Worm (Caenorhabditis elegans): Measurements from ENCODE around the gene snr-5.

DNA sequence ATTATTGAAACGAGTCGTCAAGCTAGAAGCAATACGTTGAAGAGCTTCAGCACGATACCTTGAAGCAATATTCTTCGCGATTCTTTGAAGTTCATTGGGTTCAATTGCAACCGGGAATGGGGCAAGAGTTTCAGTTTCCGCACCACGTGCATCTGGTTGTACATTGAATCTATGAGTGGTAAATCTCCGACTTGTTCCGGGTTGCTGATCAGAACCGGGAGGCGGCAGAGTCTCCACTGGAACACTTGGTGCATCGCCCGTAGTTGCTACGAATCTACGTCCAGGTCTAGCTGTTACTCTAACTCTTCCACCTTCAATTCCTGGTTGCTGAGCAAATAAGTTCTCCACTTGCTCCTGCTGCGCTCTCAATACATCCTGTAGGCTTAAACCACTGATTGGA, 27.2 kb downstream of the snr-5 start:
- TF ChIP-seq nhr-77 (tag; optimal IDR thresholded peaks at IDR 0.05): no peak
- TF ChIP-seq zip-4 (GFP tag; optimal IDR thresholded peaks at IDR 0.05): no peak
- TF ChIP-seq hlh-4 (tag; optimal IDR thresholded peaks at IDR 0.05): no peak
- no peak for TF ChIP-seq jun-1 (tag; optimal IDR thresholded peaks at IDR 0.05)
- TF ChIP-seq lin-13 (GFP tag; optimal IDR thresholded peaks at IDR 0.05): no peak
- no peak for TF ChIP-seq grh-1 (GFP tag; IDR thresholded peaks at IDR 0.05)
- TF ChIP-seq nhr-76 (tag; optimal IDR thresholded peaks at IDR 0.05): no peak
- no peak for TF ChIP-seq fos-1 (tag; optimal IDR thresholded peaks at IDR 0.05)
- TF ChIP-seq irx-1 (tag; optimal IDR thresholded peaks at IDR 0.05): no peak
- TF ChIP-seq elt-3 (tag; optimal IDR thresholded peaks at IDR 0.05): no peak
- TF ChIP-seq mef-2 (tag; optimal IDR thresholded peaks at IDR 0.05): no peak

All from whole organism, L1 larva.